Fruit fly (Drosophila melanogaster) whole organism, prepupa: ENCODE data around the gene CG12680.

ENCODE experiments used
- CG10669 ChIP-seq: fragments of 200-800 bp; sonication (Bioruptor generic); optimal IDR thresholded peaks from 3 replicates; lab custom pipeline; 2018; ENCODE audit warnings: missing biosample characterization, mild to moderate bottlenecking, missing genetic modification characterization, moderate library complexity
- CG6163 ChIP-seq: fragments of 200-800 bp; sonication (Bioruptor generic); IDR thresholded peaks from 3 replicates; pipeline ENCODE4 v1.3.6; 2022; ENCODE audit warnings: missing biosample characterization, missing genetic modification characterization
- CG6792 ChIP-seq: fragments of 200-800 bp; sonication (Bioruptor generic); optimal IDR thresholded peaks from 3 replicates; lab custom pipeline; 2016; ENCODE audit warnings: missing biosample characterization, missing genetic modification characterization
- CG6854 ChIP-seq: fragments of 200-800 bp; sonication (Bioruptor generic); optimal IDR thresholded peaks from 2 replicates; lab custom pipeline; 2017; ENCODE audit warnings: missing biosample characterization, mild to moderate bottlenecking, missing genetic modification characterization
- CG8319 ChIP-seq: fragments of 200-800 bp; sonication (Bioruptor generic); optimal IDR thresholded peaks from 3 replicates; lab custom pipeline; 2016; ENCODE audit warnings: missing biosample characterization, missing genetic modification characterization
- Eip75B ChIP-seq: fragments of 200-800 bp; sonication (Bioruptor generic); optimal IDR thresholded peaks from 3 replicates; lab custom pipeline; 2016; ENCODE audit warnings: missing biosample characterization, missing genetic modification characterization
- Eip93F ChIP-seq: fragments of 200-800 bp; sonication (Bioruptor generic); optimal IDR thresholded peaks from 2 replicates; lab custom pipeline; 2016; ENCODE audit warnings: missing biosample characterization, mild to moderate bottlenecking, missing genetic modification characterization
- Sox15 ChIP-seq: fragments of 200-800 bp; sonication (Bioruptor generic); optimal IDR thresholded peaks from 3 replicates; lab custom pipeline; 2016; ENCODE audit warnings: missing biosample characterization, missing genetic modification characterization
- acj6 ChIP-seq: fragments of 200-800 bp; sonication (Bioruptor generic); optimal IDR thresholded peaks from 3 replicates; lab custom pipeline; 2016; ENCODE audit warnings: missing biosample characterization, missing genetic modification characterization
- salr ChIP-seq, 2 experiments: fragments of 200-800 bp; sonication (Bioruptor generic); optimal IDR thresholded peaks; 3 replicates each; lab custom pipeline; 2016 to 2018; ENCODE audit warnings: missing biosample characterization in 2 of 2, missing genetic modification characterization in 2 of 2, mild to moderate bottlenecking in 1 of 2
- ss ChIP-seq, 2 experiments: fragments of 200-800 bp; sonication (Bioruptor generic); optimal IDR thresholded peaks; 2 replicates in 1 of 2; 3 replicates in 1 of 2; lab custom pipeline; 2017 to 2018; ENCODE audit warnings: mild to moderate bottlenecking in 2 of 2, missing biosample characterization in 2 of 2, missing genetic modification characterization in 2 of 2, moderate library complexity in 1 of 2

DNA sequence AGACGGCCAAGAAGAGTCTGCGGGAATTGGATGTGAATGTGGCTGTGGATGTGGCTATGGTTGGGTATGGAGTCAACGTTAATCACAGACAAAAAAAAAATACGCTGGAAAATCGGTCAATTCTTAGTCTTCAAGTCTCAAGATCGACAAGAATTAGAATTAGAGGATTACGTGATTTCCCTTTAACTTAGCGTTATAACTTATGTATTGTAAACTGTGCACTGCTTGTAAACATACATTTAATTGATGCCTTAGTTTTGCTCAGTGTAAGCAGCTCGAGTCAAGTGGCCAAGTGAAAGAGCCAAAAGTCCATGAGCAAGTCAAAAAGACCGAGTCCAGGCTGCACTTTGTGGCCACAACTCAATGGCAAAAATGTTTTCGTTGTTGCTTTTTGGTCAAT lies 27.3 kb upstream of the CG12680 start:
- TF ChIP-seq Eip93F (GFP tag; lab: Kevin White, UChicago) (no peak), ss (GFP tag; optimal IDR thresholded peaks at IDR 0.05; lab: Kevin White, UChicago) (no peak), Eip75B (GFP tag; lab: Kevin White, UChicago) (peak; percentile 59), CG6792 (GFP tag; lab: Kevin White, UChicago) (peak; percentile 65), CG6854 (GFP tag; lab: Kevin White, UChicago) (no peak), salr (GFP tag; optimal IDR thresholded peaks at IDR 0.05; lab: Kevin White, UChicago) (peak in 1 of 2 experiments; percentile 56), CG6163 (GFP tag; lab: Robert Waterston, UW) (peak; percentile 86), acj6 (GFP tag; lab: Kevin White, UChicago) (peak; percentile 51), Sox15 (GFP tag; lab: Kevin White, UChicago) (no peak), CG10669 (GFP tag; lab: Kevin White, UChicago) (peak; percentile 31), CG8319 (GFP tag; lab: Kevin White, UChicago) (no peak)
